Worm (Caenorhabditis elegans) whole organism, L2 larva: ENCODE measurements around the gene csr-1.
A peak's percentile ranks its signal among the peaks of the same experiment; 100 is the strongest.

Experiments
- C34F6.9 ChIP-seq: fragments of 150-350 bp; optimal IDR thresholded peaks from 2 replicates; lab custom pipeline; 2014; ENCODE audit warnings: missing biosample characterization, missing genetic modification characterization
- R02D3.7 ChIP-seq: fragments of 150-350 bp; optimal IDR thresholded peaks from 2 replicates; lab custom pipeline; 2014; ENCODE audit warnings: missing biosample characterization, missing genetic modification characterization
- Y55F3AM.14 ChIP-seq: fragments of 200-800 bp; sonication (Bioruptor generic); optimal IDR thresholded peaks from 2 replicates; lab custom pipeline; 2018; ENCODE audit warnings: mild to moderate bottlenecking, missing genetic modification characterization, missing compliant biosample characterization
- ZK546.5 ChIP-seq: sonication (generic microtip); optimal IDR thresholded peaks from 2 replicates; lab custom pipeline; 2017; ENCODE audit warnings: missing biosample characterization, missing genetic modification characterization
- blmp-1 ChIP-seq: sonication (generic microtip); optimal IDR thresholded peaks from 2 replicates; lab custom pipeline; 2017; ENCODE audit warnings: missing genetic modification characterization, mild to moderate bottlenecking, missing compliant biosample characterization, antibody characterized with exemption, moderate library complexity; ENCODE audit not compliant: insufficient read depth
- ceh-82 ChIP-seq: fragments of 150-350 bp; optimal IDR thresholded peaks from 2 replicates; lab custom pipeline; 2014; ENCODE audit warnings: missing biosample characterization, missing genetic modification characterization
- crh-2 ChIP-seq: sonication (generic microtip); optimal IDR thresholded peaks from 2 replicates; lab custom pipeline; 2017; ENCODE audit warnings: missing biosample characterization, missing genetic modification characterization
- dmd-4 ChIP-seq: sonication (generic microtip); optimal IDR thresholded peaks from 2 replicates; lab custom pipeline; 2017; ENCODE audit warnings: missing biosample characterization, missing genetic modification characterization
- egl-27 ChIP-seq: sonication (generic microtip); optimal IDR thresholded peaks from 3 replicates; lab custom pipeline; 2017; ENCODE audit warnings: missing biosample characterization, missing genetic modification reagents, missing genetic modification characterization
- elt-1 ChIP-seq: fragments of 150-350 bp; optimal IDR thresholded peaks from 2 replicates; lab custom pipeline; 2014; ENCODE audit warnings: missing biosample characterization, missing genetic modification characterization
- elt-3 ChIP-seq: sonication (generic microtip); optimal IDR thresholded peaks from 2 replicates; lab custom pipeline; 2017; ENCODE audit warnings: missing biosample characterization, missing genetic modification characterization
- fos-1 ChIP-seq: fragments of 150-350 bp; optimal IDR thresholded peaks from 2 replicates; lab custom pipeline; 2014; ENCODE audit warnings: missing biosample characterization, missing genetic modification characterization
- lin-11 ChIP-seq: fragments of 150-350 bp; sonication (generic microtip); optimal IDR thresholded peaks from 2 replicates; lab custom pipeline; 2014; ENCODE audit warnings: missing biosample characterization, missing genetic modification characterization, inconsistent platforms, mixed read lengths
- lin-13 ChIP-seq: fragments of 150-350 bp; optimal IDR thresholded peaks from 2 replicates; lab custom pipeline; 2014; ENCODE audit warnings: missing biosample characterization, missing genetic modification reagents, missing genetic modification characterization
- lsy-2 ChIP-seq, 2 experiments: fragments of 150-350 bp in 1 of 2; sonication (generic microtip) in 1 of 2; optimal IDR thresholded peaks; 2 replicates each; lab custom pipeline; 2014 to 2017; ENCODE audit warnings: missing biosample characterization in 2 of 2, missing genetic modification characterization in 2 of 2
- mab-5 ChIP-seq: fragments of 150-350 bp; optimal IDR thresholded peaks from 2 replicates; lab custom pipeline; 2014; ENCODE audit warnings: missing biosample characterization, missing genetic modification characterization
- mdl-1 ChIP-seq, 2 experiments: fragments of 150-350 bp in 1 of 2; sonication (generic microtip) in 1 of 2; optimal IDR thresholded peaks; 2 replicates each; lab custom pipeline; 2017; ENCODE audit warnings: missing biosample characterization in 2 of 2, missing genetic modification characterization in 2 of 2
- nhr-12 ChIP-seq: fragments of 150-350 bp; optimal IDR thresholded peaks from 2 replicates; lab custom pipeline; 2014; ENCODE audit warnings: missing biosample characterization, missing genetic modification characterization
- nhr-129 ChIP-seq: fragments of 150-350 bp; optimal IDR thresholded peaks from 2 replicates; lab custom pipeline; 2014; ENCODE audit warnings: missing biosample characterization, missing genetic modification characterization
- nhr-21 ChIP-seq: fragments of 150-350 bp; optimal IDR thresholded peaks from 2 replicates; lab custom pipeline; 2014; ENCODE audit warnings: missing biosample characterization, missing genetic modification characterization
- nhr-25 ChIP-seq: fragments of 150-350 bp; sonication (generic microtip); optimal IDR thresholded peaks from 3 replicates; lab custom pipeline; 2014; ENCODE audit warnings: missing biosample characterization, missing genetic modification characterization
- nhr-77 ChIP-seq: fragments of 150-350 bp; optimal IDR thresholded peaks from 2 replicates; lab custom pipeline; 2014; ENCODE audit warnings: missing biosample characterization, missing genetic modification characterization
- peb-1 ChIP-seq: fragments of 150-350 bp; optimal IDR thresholded peaks from 2 replicates; lab custom pipeline; 2014; ENCODE audit warnings: missing biosample characterization, missing genetic modification characterization
- sem-4 ChIP-seq: fragments of 150-350 bp; optimal IDR thresholded peaks from 2 replicates; lab custom pipeline; 2014; ENCODE audit warnings: missing biosample characterization, missing genetic modification reagents, missing genetic modification characterization
- skn-1 ChIP-seq: sonication (generic microtip); optimal IDR thresholded peaks from 2 replicates; lab custom pipeline; 2017; ENCODE audit warnings: missing biosample characterization, missing genetic modification characterization
- sma-3 ChIP-seq: sonication (generic microtip); optimal IDR thresholded peaks from 2 replicates; lab custom pipeline; 2016; ENCODE audit warnings: missing genetic modification reagents, missing genetic modification characterization, missing compliant biosample characterization
- sma-9 ChIP-seq, 2 experiments: fragments of 150-350 bp in 1 of 2; sonication (generic microtip) in 1 of 2; optimal IDR thresholded peaks; 2 replicates each; lab custom pipeline; 2014 to 2016; ENCODE audit warnings: missing genetic modification characterization in 2 of 2, mild to moderate bottlenecking in 1 of 2, missing biosample characterization in 1 of 2, missing compliant biosample characterization in 1 of 2, missing genetic modification reagents in 1 of 2, moderate library complexity in 1 of 2
- snpc-4 ChIP-seq: fragments of 150-350 bp; optimal IDR thresholded peaks from 2 replicates; lab custom pipeline; 2014; ENCODE audit warnings: missing biosample characterization, missing genetic modification characterization
- unc-55 ChIP-seq: fragments of 150-350 bp; sonication (generic microtip); optimal IDR thresholded peaks from 3 replicates; lab custom pipeline; 2014; ENCODE audit warnings: missing biosample characterization, missing genetic modification reagents, missing genetic modification characterization
- unc-62 ChIP-seq: fragments of 150-350 bp; optimal IDR thresholded peaks from 2 replicates; lab custom pipeline; 2014; ENCODE audit warnings: missing biosample characterization, missing genetic modification reagents, missing genetic modification characterization
- zag-1 ChIP-seq: fragments of 150-350 bp; optimal IDR thresholded peaks from 2 replicates; lab custom pipeline; 2014; ENCODE audit warnings: missing biosample characterization, missing genetic modification characterization
- ztf-1 ChIP-seq: fragments of 200-800 bp; sonication (Bioruptor generic); conservative IDR thresholded peaks from 2 replicates; pipeline ENCODE4 v1.3.6; 2022; ENCODE audit warnings: missing genetic modification characterization, missing compliant biosample characterization

csr-1 gene

DNA sequence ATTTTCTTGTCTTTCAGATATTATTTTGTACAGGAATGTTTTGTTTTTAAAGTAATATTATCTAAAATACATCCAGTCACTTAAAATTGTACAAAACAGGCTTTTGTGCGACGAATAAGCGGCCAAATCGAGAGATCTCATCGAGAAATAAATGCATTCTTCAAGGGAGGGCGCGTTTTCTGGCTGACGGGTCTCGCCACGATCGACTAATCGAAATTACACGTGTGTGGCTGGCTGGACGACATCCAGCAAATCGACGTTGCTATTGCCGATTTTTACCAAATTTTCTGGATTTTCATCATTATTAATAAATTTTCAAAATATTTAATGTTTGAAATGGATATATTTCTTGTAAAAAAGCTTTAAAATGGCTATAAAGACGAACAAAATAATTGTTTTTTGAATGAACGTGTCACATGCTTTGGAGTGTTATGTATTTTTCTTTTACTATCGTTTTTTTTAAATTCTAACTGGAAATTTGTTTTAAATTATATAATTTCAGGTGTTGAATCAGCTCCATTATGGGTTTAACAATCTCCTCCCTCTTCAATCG lies 25.0 kb downstream of the csr-1 start, which contains the start of gene arf-5:
TSS of gene arf-5 (plus strand) at position 503 of the 553 bp plus-strand sequence.
- TF ChIP-seq lin-11 (tag; lab: Kevin White, UChicago): peak; percentile 9
- no peak for TF ChIP-seq nhr-12 (tag; lab: Kevin White, UChicago)
- no peak for TF ChIP-seq nhr-77
- peak in 1 of 2 experiments; percentile 74 for TF ChIP-seq lsy-2 (tag; optimal IDR thresholded peaks at IDR 0.05; lab: Kevin White, UChicago)
- peak; percentile 48 for TF ChIP-seq C34F6.9 (tag; lab: Kevin White, UChicago)
- TF ChIP-seq nhr-129: peak; percentile 42
- TF ChIP-seq crh-2: peak; percentile 73
- peak; percentile 52 for TF ChIP-seq unc-55 (GFP tag; lab: Kevin White, UChicago)
- TF ChIP-seq lin-13 (GFP tag; lab: Kevin White, UChicago): peak; percentile 37
- no peak for TF ChIP-seq mab-5 (tag; lab: Kevin White, UChicago)
- TF ChIP-seq ZK546.5 (tag; lab: Kevin White, UChicago): no peak
- TF ChIP-seq mdl-1 (tag; optimal IDR thresholded peaks at IDR 0.05; lab: Kevin White, UChicago): peak in 1 of 2 experiments; percentile 36

ce11 chrIV:7983021-7983420 lies 26.0 kb downstream of the csr-1 start:
- peak; percentile 4 for TF ChIP-seq elt-1 (tag; lab: Kevin White, UChicago)
- no peak for TF ChIP-seq zag-1
- TF ChIP-seq ceh-82 (tag; lab: Kevin White, UChicago): no peak
- TF ChIP-seq sma-9 (GFP tag; optimal IDR thresholded peaks at IDR 0.05; lab: Kevin White, UChicago): peak; percentile 4
- no peak for TF ChIP-seq sma-9 (tag; optimal IDR thresholded peaks at IDR 0.05; lab: Kevin White, UChicago)
- no peak for TF ChIP-seq dmd-4 (tag; lab: Kevin White, UChicago)
- no peak for TF ChIP-seq mab-5 (tag; lab: Kevin White, UChicago)

ce11 chrIV:7983728-7984346 lies 26.8 kb downstream of the csr-1 start:
- TF ChIP-seq nhr-25 (tag; lab: Kevin White, UChicago) (peak; percentile 8), unc-62 (GFP tag; lab: Kevin White, UChicago) (no peak), snpc-4 (tag; lab: Kevin White, UChicago) (no peak), R02D3.7 (tag; lab: Kevin White, UChicago) (no peak), lin-11 (tag; lab: Kevin White, UChicago) (no peak), sma-3 (no peak), Y55F3AM.14 (no peak), nhr-129 (peak; percentile 19)

DNA sequence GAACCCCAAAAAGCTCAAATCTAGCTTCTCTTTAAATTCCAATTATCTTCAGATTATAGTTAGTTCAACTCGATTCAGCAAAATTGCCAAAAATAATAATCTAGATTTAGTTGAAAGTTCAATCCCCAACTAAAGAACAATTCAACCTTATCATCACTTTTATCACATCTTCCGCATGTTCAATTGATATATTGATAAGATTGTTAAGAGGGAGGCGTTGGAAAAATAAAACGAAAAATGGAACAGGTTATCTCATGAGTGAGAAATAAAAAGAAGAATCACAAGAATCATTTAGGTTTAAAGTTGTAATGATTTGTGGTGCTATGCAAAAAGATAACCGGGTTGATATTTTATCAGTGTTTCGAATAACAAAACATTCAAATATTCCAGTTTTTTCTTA lies 28.7 kb downstream of the csr-1 start:
- TF ChIP-seq peb-1 (no peak), sem-4 (tag; lab: Kevin White, UChicago) (no peak), nhr-25 (tag; lab: Kevin White, UChicago) (peak; percentile 57), fos-1 (peak; percentile 68), elt-3 (tag; lab: Kevin White, UChicago) (no peak), ztf-1 (GFP tag; lab: Robert Waterston, UW) (no peak), mab-5 (tag; lab: Kevin White, UChicago) (no peak), blmp-1 (tag; lab: Kevin White, UChicago) (peak; percentile 14), sma-3 (no peak), unc-55 (GFP tag; lab: Kevin White, UChicago) (no peak), skn-1 (tag; lab: Kevin White, UChicago) (no peak), Y55F3AM.14 (no peak), nhr-21 (tag; lab: Kevin White, UChicago) (peak; percentile 42)

DNA sequence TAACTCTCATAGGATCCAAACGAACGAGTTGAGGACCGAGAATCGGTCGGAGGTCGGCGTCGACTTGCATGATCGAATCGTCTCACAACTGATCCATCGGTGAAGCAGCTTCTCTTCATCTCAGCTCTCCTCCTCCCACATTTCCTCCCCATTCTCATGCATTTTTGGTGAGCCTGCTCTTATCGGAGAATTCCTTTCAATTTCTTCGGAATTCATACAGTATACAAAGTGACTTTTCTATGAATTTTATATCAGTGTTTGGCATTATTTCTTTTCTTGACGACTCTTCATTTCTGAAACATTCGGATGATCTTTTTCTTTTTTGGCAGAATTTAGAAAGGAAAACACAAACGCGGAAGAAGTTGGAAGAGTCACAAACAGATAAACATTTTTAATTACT lies 30.0 kb downstream of the csr-1 start, which contains the start of gene mec-17:
TSS of gene mec-17 (minus strand) at position 101 of the 400 bp plus-strand sequence.
- TF ChIP-seq egl-27: no peak
- peak; percentile 45 for TF ChIP-seq unc-55 (GFP tag; lab: Kevin White, UChicago)
- TF ChIP-seq, all 48 proteins: peak for 1
